Worm (Caenorhabditis elegans): ENCODE results near the gene clec-143.

Gene clec-143

ce11 chrII:10446814-10447213 is 23.3 kb downstream of the clec-143 start:
- TF ChIP-seq daf-12 (tag; optimal IDR thresholded peaks at IDR 0.05) (no peak), aha-1 (tag) (peak; percentile 74), hif-1 (tag; optimal IDR thresholded peaks at IDR 0.05) (no peak), nhr-10 (tag; optimal IDR thresholded peaks at IDR 0.05) (no peak), fkh-10 (GFP tag; optimal IDR thresholded peaks at IDR 0.05) (no peak), tag-97 (GFP tag; IDR thresholded peaks at IDR 0.05) (no peak), mdl-1 (tag; optimal IDR thresholded peaks at IDR 0.05) (no peak), nhr-11 (tag; optimal IDR thresholded peaks at IDR 0.05) (peak; percentile 33), F37D6.2 (tag; optimal IDR thresholded peaks at IDR 0.05) (no peak), unc-130 (GFP tag; optimal IDR thresholded peaks at IDR 0.05) (no peak), sdz-12 (GFP tag; optimal IDR thresholded peaks at IDR 0.05) (peak; percentile 44), egl-27 (tag; optimal IDR thresholded peaks at IDR 0.05) (no peak), ces-1 (GFP tag; optimal IDR thresholded peaks at IDR 0.05) (no peak), skn-1 (tag; optimal IDR thresholded peaks at IDR 0.05) (no peak), ceh-20 (GFP tag; IDR thresholded peaks at IDR 0.05) (0 out of 2 replicates have a peak, but pooled peaks have one; percentile 19), unc-62 (GFP tag; optimal IDR thresholded peaks at IDR 0.05 in 1 of 2) (no peak), unc-62 (tag; optimal IDR thresholded peaks at IDR 0.05) (no peak), spr-3 (GFP tag; optimal IDR thresholded peaks at IDR 0.05) (no peak), R02D3.7 (tag; optimal IDR thresholded peaks at IDR 0.05) (no peak), ztf-7 (tag; optimal IDR thresholded peaks at IDR 0.05) (no peak), Y75B8A.6 (GFP tag; IDR thresholded peaks at IDR 0.05) (no peak), ZK337.2 (GFP tag; IDR thresholded peaks at IDR 0.05) (no peak), dmd-8 (GFP tag; IDR thresholded peaks at IDR 0.05) (no peak), jun-1 (tag; optimal IDR thresholded peaks at IDR 0.05) (no peak), nhr-237 (tag; optimal IDR thresholded peaks at IDR 0.05) (no peak), egl-43 (GFP tag; IDR thresholded peaks at IDR 0.05) (0 out of 2 replicates have a peak, but pooled peaks have one; percentile 14), D1046.2 (GFP tag; IDR thresholded peaks at IDR 0.05) (no peak), vab-7 (GFP tag; IDR thresholded peaks at IDR 0.05) (no peak), madf-5 (GFP tag; IDR thresholded peaks at IDR 0.05) (0 out of 4 replicates have a peak, but pooled peaks of 1 of the 2 experiments have one; percentile 11)

DNA sequence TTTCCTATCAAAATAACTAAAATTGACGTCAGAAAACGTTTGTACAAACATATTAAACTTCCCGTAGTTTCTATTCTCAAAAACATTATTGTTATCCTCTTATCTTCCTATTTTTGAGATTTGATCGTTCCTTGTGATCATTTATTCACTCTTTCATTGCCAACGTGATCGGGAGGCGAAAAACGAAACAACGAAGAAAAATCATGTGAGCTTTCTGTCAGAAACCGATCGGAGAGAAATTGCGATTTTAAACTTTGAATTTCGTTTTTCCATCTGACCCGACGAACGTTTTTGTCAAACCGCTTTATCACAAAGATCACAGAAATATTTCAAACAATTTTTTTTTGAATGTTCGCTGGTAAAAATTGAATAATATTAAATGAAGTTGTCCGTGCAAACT is 23.8 kb downstream of the clec-143 start:
- TF ChIP-seq mxl-3 (GFP tag; optimal IDR thresholded peaks at IDR 0.05): peak; percentile 21
- no peak for TF ChIP-seq ceh-62 (tag; optimal IDR thresholded peaks at IDR 0.05)
- peak; percentile 85 for TF ChIP-seq nhr-28 (tag; optimal IDR thresholded peaks at IDR 0.05)
- TF ChIP-seq dve-1 (tag; optimal IDR thresholded peaks at IDR 0.05; ENCODE audit: insufficient read depth): peak; percentile 80
- TF ChIP-seq daf-16 (GFP tag; optimal IDR thresholded peaks at IDR 0.05): peak in 1 of 2 experiments; percentile 55
- TF ChIP-seq daf-16 (tag; optimal IDR thresholded peaks at IDR 0.05): peak; percentile 21
- TF ChIP-seq unc-62 (GFP tag; optimal IDR thresholded peaks at IDR 0.05 in 1 of 2): peak in 1 of 2 experiments; percentile 97
- TF ChIP-seq unc-62 (tag; optimal IDR thresholded peaks at IDR 0.05): no peak
- peak; percentile 90 for TF ChIP-seq hlh-30 (tag; optimal IDR thresholded peaks at IDR 0.05; ENCODE audit: insufficient read depth)
- peak in 1 of 2 experiments; percentile 29 for TF ChIP-seq lsy-2 (tag; optimal IDR thresholded peaks at IDR 0.05)
- TF ChIP-seq zag-1 (tag; optimal IDR thresholded peaks at IDR 0.05): no peak
- no peak for TF ChIP-seq F26F4.8 (GFP tag; conservative IDR thresholded peaks at IDR 0.05)
- TF ChIP-seq nhr-77 (tag; optimal IDR thresholded peaks at IDR 0.05): peak; percentile 79
- TF ChIP-seq hlh-11 (tag; optimal IDR thresholded peaks at IDR 0.05): peak; percentile 86
- peak; percentile 54; the same call in 1 of the 2 replicates for TF ChIP-seq php-3 (GFP tag; IDR thresholded peaks at IDR 0.05)
- no peak for TF ChIP-seq dmd-8 (GFP tag; IDR thresholded peaks at IDR 0.05)
- TF ChIP-seq ama-1 (optimal IDR thresholded peaks at IDR 0.05): peak; percentile 69
- no peak for TF ChIP-seq F10B5.3 (tag; optimal IDR thresholded peaks at IDR 0.05)
- no peak for TF ChIP-seq nhr-76 (tag; optimal IDR thresholded peaks at IDR 0.05)
- TF ChIP-seq dmd-6 (GFP tag; IDR thresholded peaks at IDR 0.05): peak; percentile 71
- peak in 1 of 2 experiments; percentile 47 for TF ChIP-seq mdl-1 (tag; optimal IDR thresholded peaks at IDR 0.05)
- peak; percentile 77 for TF ChIP-seq mdt-29 (GFP tag; IDR thresholded peaks at IDR 0.05)
- peak; percentile 78 for TF ChIP-seq nhr-11 (tag; optimal IDR thresholded peaks at IDR 0.05)
